Worm (Caenorhabditis elegans): Measurements from ENCODE around the gene srh-141.

- TF ChIP-seq F26F4.8 (GFP tag; conservative IDR thresholded peaks at IDR 0.05) (no peak), nhr-76 (tag; optimal IDR thresholded peaks at IDR 0.05) (no peak), lin-39 (tag; optimal IDR thresholded peaks at IDR 0.05) (no peak), R02D3.7 (tag; optimal IDR thresholded peaks at IDR 0.05) (no peak), jun-1 (tag; optimal IDR thresholded peaks at IDR 0.05) (no peak), lin-29 (GFP tag; IDR thresholded peaks at IDR 0.05) (no peak), spr-1 (tag; optimal IDR thresholded peaks at IDR 0.05) (no peak), unc-39 (tag; optimal IDR thresholded peaks at IDR 0.05) (no peak), unc-62 (GFP tag; optimal IDR thresholded peaks at IDR 0.05 in 1 of 2) (no peak), unc-62 (tag; optimal IDR thresholded peaks at IDR 0.05) (no peak)
These were observed 38.4 kb upstream of the srh-141 start for ce11 chrV:16405366-16405765.
